Worm (Caenorhabditis elegans) whole organism, L2 larva: Measurements from ENCODE around the gene C17H12.6.

Experiments
- F13H6.1 ChIP-seq: sonication (generic microtip); optimal IDR thresholded peaks from 2 replicates; lab custom pipeline; 2016; ENCODE audit warnings: missing genetic modification characterization, missing compliant biosample characterization
- ama-1 ChIP-seq: fragments of 150-350 bp; optimal IDR thresholded peaks from 2 replicates; lab custom pipeline; 2018; ENCODE audit warnings: inconsistent platforms
- elt-3 ChIP-seq: sonication (generic microtip); optimal IDR thresholded peaks from 2 replicates; lab custom pipeline; 2017; ENCODE audit warnings: missing biosample characterization, missing genetic modification characterization
- lin-11 ChIP-seq: fragments of 150-350 bp; sonication (generic microtip); optimal IDR thresholded peaks from 2 replicates; lab custom pipeline; 2014; ENCODE audit warnings: missing biosample characterization, missing genetic modification characterization, inconsistent platforms, mixed read lengths
- nhr-10 ChIP-seq: sonication (generic microtip); optimal IDR thresholded peaks from 2 replicates; lab custom pipeline; 2017; ENCODE audit warnings: missing biosample characterization, missing genetic modification characterization
- nhr-21 ChIP-seq: fragments of 150-350 bp; optimal IDR thresholded peaks from 2 replicates; lab custom pipeline; 2014; ENCODE audit warnings: missing biosample characterization, missing genetic modification characterization
- nhr-237 ChIP-seq: fragments of 150-350 bp; optimal IDR thresholded peaks from 2 replicates; lab custom pipeline; 2014; ENCODE audit warnings: missing biosample characterization, missing genetic modification characterization
- peb-1 ChIP-seq: fragments of 150-350 bp; optimal IDR thresholded peaks from 2 replicates; lab custom pipeline; 2014; ENCODE audit warnings: missing biosample characterization, missing genetic modification characterization
- snpc-4 ChIP-seq: fragments of 150-350 bp; optimal IDR thresholded peaks from 2 replicates; lab custom pipeline; 2014; ENCODE audit warnings: missing biosample characterization, missing genetic modification characterization
- ztf-11 ChIP-seq: sonication (generic microtip); optimal IDR thresholded peaks from 2 replicates; lab custom pipeline; 2017; ENCODE audit warnings: missing biosample characterization, missing genetic modification characterization

ce11 chrIV:6803294-6803693, 19.0 kb downstream of the C17H12.6 start:
- TF ChIP-seq lin-11 (tag; lab: Kevin White, UChicago) (no peak), snpc-4 (tag; lab: Kevin White, UChicago) (no peak), nhr-237 (no peak), nhr-10 (tag; lab: Kevin White, UChicago) (no peak), ama-1 (lab: Kevin White, UChicago) (no peak), elt-3 (tag; lab: Kevin White, UChicago) (no peak), ztf-11 (tag; lab: Kevin White, UChicago) (no peak), peb-1 (tag; lab: Kevin White, UChicago) (no peak), F13H6.1 (tag; lab: Kevin White, UChicago) (no peak), nhr-21 (no peak)
